Worm (Caenorhabditis elegans) whole organism, early embryonic: ENCODE data around the gene D2096.7.

Source experiments
- B0310.2 ChIP-seq: sonication (generic microtip); optimal IDR thresholded peaks from 2 replicates; lab custom pipeline; 2016; ENCODE audit warnings: mild to moderate bottlenecking, missing genetic modification characterization, missing compliant biosample characterization
- F13C5.2 ChIP-seq: sonication (generic microtip); optimal IDR thresholded peaks from 2 replicates; lab custom pipeline; 2017; ENCODE audit warnings: mild to moderate bottlenecking, missing genetic modification characterization, inconsistent platforms, missing compliant biosample characterization
- aly-1 ChIP-seq: sonication (generic microtip); optimal IDR thresholded peaks from 2 replicates; lab custom pipeline; 2016; ENCODE audit warnings: missing genetic modification characterization, missing compliant biosample characterization
- ama-1 ChIP-seq: fragments of 150-350 bp; optimal IDR thresholded peaks from 2 replicates; lab custom pipeline; 2014
- ceh-13 ChIP-seq: fragments of 200-800 bp; sonication (Bioruptor generic); optimal IDR thresholded peaks from 2 replicates; lab custom pipeline; 2018; ENCODE audit warnings: mild to moderate bottlenecking, missing genetic modification characterization, missing compliant biosample characterization
- ceh-36 ChIP-seq: sonication (generic microtip); optimal IDR thresholded peaks from 2 replicates; lab custom pipeline; 2016; ENCODE audit warnings: missing genetic modification characterization, inconsistent platforms, missing compliant biosample characterization
- ets-7 ChIP-seq: sonication (generic microtip); optimal IDR thresholded peaks from 2 replicates; lab custom pipeline; 2016; ENCODE audit warnings: missing genotype, missing genetic modification characterization, missing compliant biosample characterization
- flt-1 ChIP-seq: fragments of 200-800 bp; sonication (Bioruptor generic); IDR thresholded peaks from 2 replicates; pipeline ENCODE4 v1.3.6; 2022; ENCODE audit warnings: missing genetic modification characterization, missing compliant biosample characterization
- hmbx-1 ChIP-seq: sonication (generic microtip); optimal IDR thresholded peaks from 2 replicates; lab custom pipeline; 2016; ENCODE audit warnings: mild to moderate bottlenecking, missing genetic modification characterization, missing compliant biosample characterization
- hmg-4 ChIP-seq: fragments of 200-800 bp; sonication (Bioruptor generic); optimal IDR thresholded peaks from 2 replicates; lab custom pipeline; 2018; ENCODE audit warnings: mild to moderate bottlenecking, missing genetic modification characterization, missing compliant biosample characterization
- hnd-1 ChIP-seq: sonication (generic microtip); optimal IDR thresholded peaks from 2 replicates; lab custom pipeline; 2016; ENCODE audit warnings: missing genetic modification characterization, missing compliant biosample characterization
- pes-1 ChIP-seq: fragments of 200-800 bp; sonication (Bioruptor generic); IDR thresholded peaks from 2 replicates; pipeline ENCODE4 v1.3.6; 2022; ENCODE audit warnings: missing genetic modification reagents, missing genetic modification characterization, missing compliant biosample characterization
- scrt-1 ChIP-seq: fragments of 200-800 bp; sonication (Bioruptor generic); IDR thresholded peaks from 2 replicates; pipeline ENCODE4 v1.3.6; 2022; ENCODE audit warnings: missing genetic modification characterization, missing compliant biosample characterization
- sea-1 ChIP-seq: fragments of 200-800 bp; sonication (Bioruptor generic); conservative IDR thresholded peaks from 2 replicates; pipeline ENCODE4 v1.3.6; 2022; ENCODE audit warnings: missing genetic modification characterization, missing compliant biosample characterization
- tbx-11 ChIP-seq: fragments of 200-800 bp; sonication (Bioruptor generic); IDR thresholded peaks from 2 replicates; pipeline ENCODE4 v1.3.6; 2022; ENCODE audit warnings: missing genetic modification characterization, missing compliant biosample characterization
- tbx-37 ChIP-seq: fragments of 200-800 bp; sonication (Bioruptor generic); conservative IDR thresholded peaks from 2 replicates; pipeline ENCODE4 v1.3.6; 2022; ENCODE audit warnings: missing genetic modification reagents, missing genetic modification characterization, missing compliant biosample characterization
- tra-4 ChIP-seq: sonication (generic microtip); optimal IDR thresholded peaks from 2 replicates; lab custom pipeline; 2017; ENCODE audit warnings: missing genetic modification characterization, missing compliant biosample characterization

The D2096.7 gene

DNA sequence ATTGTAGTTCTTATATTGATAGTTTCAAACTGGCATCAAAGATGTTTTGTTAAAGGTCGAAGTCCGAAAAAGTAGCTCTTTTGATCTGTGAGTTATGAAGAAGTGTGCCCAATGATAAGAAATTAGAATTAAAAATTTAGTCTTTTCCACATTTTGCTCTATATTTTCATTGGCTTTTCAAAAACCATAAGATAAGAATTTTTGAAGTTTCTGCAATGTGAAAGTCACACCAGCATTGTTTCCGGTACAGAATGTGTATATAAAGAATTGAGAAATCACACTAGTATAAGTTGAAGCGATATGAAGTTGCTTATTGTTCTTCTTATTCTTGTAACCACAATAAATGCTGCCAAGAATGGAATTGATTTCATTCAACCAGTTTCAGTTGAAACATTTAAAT, 44.9 kb downstream of the D2096.7 start, which contains the start of gene lys-10:
TSS of gene lys-10 (plus strand) at position 301 of the 400 bp plus-strand sequence.
- no peak for TF ChIP-seq B0310.2
- no peak for TF ChIP-seq flt-1
- no peak for TF ChIP-seq tra-4 (tag; lab: Kevin White, UChicago)
- TF ChIP-seq scrt-1 (GFP tag; lab: Robert Waterston, UW) = no peak
- no peak for TF ChIP-seq tbx-11 (GFP tag; lab: Robert Waterston, UW)
- TF ChIP-seq aly-1 = no peak
- TF ChIP-seq F13C5.2 = no peak
- TF ChIP-seq pes-1 = no peak
- no peak for TF ChIP-seq ceh-13 (GFP tag; lab: Kevin White, UChicago)

DNA sequence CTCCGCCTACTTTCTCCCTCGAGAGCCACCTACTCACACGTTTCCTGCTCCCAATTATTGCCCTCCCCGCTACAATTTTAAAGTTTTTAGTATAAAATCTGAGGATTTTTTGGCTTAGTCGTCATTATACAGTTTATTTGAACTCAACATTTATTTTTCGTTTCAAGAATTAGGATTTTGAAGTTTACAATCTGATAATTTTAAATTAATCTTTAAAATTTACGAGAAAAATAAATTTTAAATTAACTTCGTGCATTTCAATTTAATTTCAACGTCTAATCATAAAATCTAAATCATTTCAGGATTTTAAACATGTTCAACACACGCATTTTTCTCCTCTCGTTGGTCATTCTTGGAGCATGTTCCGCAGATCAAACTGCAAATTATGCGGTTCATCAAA, 48.5 kb downstream of the D2096.7 start, which contains the start of gene F35H10.2:
TSS of gene F35H10.2 (plus strand) at position 301 of the 400 bp plus-strand sequence.
- TF ChIP-seq ceh-36 (tag; lab: Kevin White, UChicago) (no peak), hmbx-1 (no peak), B0310.2 (no peak), sea-1 (GFP tag; lab: Robert Waterston, UW) (no peak), F13C5.2 (no peak), ceh-13 (GFP tag; lab: Kevin White, UChicago) (no peak), ets-7 (tag; lab: Kevin White, UChicago) (no peak), flt-1 (no peak), aly-1 (no peak), tra-4 (tag; lab: Kevin White, UChicago) (no peak), scrt-1 (GFP tag; lab: Robert Waterston, UW) (no peak), hnd-1 (tag; lab: Kevin White, UChicago) (no peak), tbx-11 (GFP tag; lab: Robert Waterston, UW) (no peak), hmg-4 (GFP tag; lab: Kevin White, UChicago) (no peak), ama-1 (no peak), tbx-37 (GFP tag; lab: Robert Waterston, UW) (no peak)
